Fruit fly (Drosophila melanogaster) whole organism, pupa: Measurements from ENCODE around the gene Smox.
A peak's percentile ranks its signal among the peaks of the same experiment; 100 is the strongest.

Experiments
- CG10348 ChIP-seq: fragments of 200-800 bp; sonication (Bioruptor generic); IDR thresholded peaks from 2 replicates; pipeline ENCODE4 v1.3.6; 2022; ENCODE audit warnings: missing biosample characterization, missing genetic modification characterization
- CG12605 ChIP-seq: fragments of 200-800 bp; sonication (Bioruptor generic); IDR thresholded peaks from 2 replicates; pipeline ENCODE4 v1.3.6; 2022; ENCODE audit warnings: missing biosample characterization, missing genetic modification characterization
- CG13204 ChIP-seq: fragments of 200-800 bp; sonication (Bioruptor generic); optimal IDR thresholded peaks from 2 replicates; lab custom pipeline; 2018; ENCODE audit warnings: missing biosample characterization, mild to moderate bottlenecking, missing genetic modification characterization, moderate library complexity
- CG14655 ChIP-seq: fragments of 200-800 bp; sonication (Bioruptor generic); optimal IDR thresholded peaks from 3 replicates; lab custom pipeline; 2017; ENCODE audit warnings: mild to moderate bottlenecking, missing biosample characterization, missing genetic modification reagents, missing genetic modification characterization
- CG15710 ChIP-seq: fragments of 200-800 bp; sonication (Bioruptor generic); optimal IDR thresholded peaks from 2 replicates; lab custom pipeline; 2018; ENCODE audit warnings: missing biosample characterization, mild to moderate bottlenecking, missing genetic modification characterization, moderate library complexity
- CG17806 ChIP-seq: fragments of 200-800 bp; sonication (Bioruptor generic); optimal IDR thresholded peaks from 2 replicates; lab custom pipeline; 2018; ENCODE audit warnings: missing biosample characterization, mild to moderate bottlenecking, missing genetic modification characterization, moderate library complexity
- CG32121 ChIP-seq: fragments of 200-800 bp; sonication (Bioruptor generic); IDR thresholded peaks from 2 replicates; pipeline ENCODE4 v1.3.6; 2022; ENCODE audit warnings: missing biosample characterization, missing genetic modification characterization
- CG34367 ChIP-seq: fragments of 200-800 bp; sonication (Bioruptor generic); optimal IDR thresholded peaks from 2 replicates; lab custom pipeline; 2018; ENCODE audit warnings: missing biosample characterization, mild to moderate bottlenecking, missing genetic modification characterization
- CG4496 ChIP-seq: fragments of 200-800 bp; sonication (Bioruptor generic); IDR thresholded peaks from 3 replicates; pipeline ENCODE4 v1.3.6; 2022; ENCODE audit warnings: missing biosample characterization, missing genetic modification characterization
- CG8159 ChIP-seq: fragments of 200-800 bp; sonication (Bioruptor generic); optimal IDR thresholded peaks from 3 replicates; lab custom pipeline; 2018; ENCODE audit warnings: missing biosample characterization, mild to moderate bottlenecking, missing genetic modification characterization, moderate library complexity
- CG8301 ChIP-seq: fragments of 200-800 bp; sonication (Bioruptor generic); optimal IDR thresholded peaks from 2 replicates; lab custom pipeline; 2018; ENCODE audit warnings: missing biosample characterization, mild to moderate bottlenecking, missing genetic modification characterization
- CG9948 ChIP-seq: fragments of 200-800 bp; sonication (Bioruptor generic); optimal IDR thresholded peaks from 2 replicates; lab custom pipeline; 2018; ENCODE audit warnings: missing biosample characterization, mild to moderate bottlenecking, missing genetic modification characterization, moderate library complexity
- D1 ChIP-seq: fragments of 200-800 bp; sonication (Bioruptor generic); optimal IDR thresholded peaks from 2 replicates; lab custom pipeline; 2018; ENCODE audit warnings: missing biosample characterization, mild to moderate bottlenecking, missing genetic modification characterization, moderate library complexity
- EcR ChIP-seq: fragments of 200-800 bp; sonication (Bioruptor generic); optimal IDR thresholded peaks from 3 replicates; lab custom pipeline; 2019; ENCODE audit warnings: missing biosample characterization, missing genetic modification characterization, mild to moderate bottlenecking, moderate library complexity, missing genetic modification reagents
- Ets98B ChIP-seq: fragments of 200-800 bp; sonication (Bioruptor generic); IDR thresholded peaks from 2 replicates; pipeline ENCODE4 v1.3.6; 2022; ENCODE audit warnings: missing biosample characterization, missing genetic modification characterization
- Pif1A ChIP-seq: fragments of 200-800 bp; sonication (Bioruptor generic); optimal IDR thresholded peaks from 3 replicates; lab custom pipeline; 2016; ENCODE audit warnings: missing biosample characterization, missing genetic modification characterization
- Pif1B ChIP-seq: fragments of 200-800 bp; sonication (Bioruptor generic); optimal IDR thresholded peaks from 3 replicates; lab custom pipeline; 2016; ENCODE audit warnings: missing biosample characterization, missing genetic modification characterization
- Snoo ChIP-seq: fragments of 200-800 bp; sonication (Bioruptor generic); optimal IDR thresholded peaks from 3 replicates; lab custom pipeline; 2017; ENCODE audit warnings: missing biosample characterization, mild to moderate bottlenecking, missing genetic modification characterization, inconsistent platforms
- fd96Ca ChIP-seq: fragments of 200-800 bp; sonication (Bioruptor generic); IDR thresholded peaks from 3 replicates; pipeline ENCODE4 v1.3.6; 2022; ENCODE audit warnings: missing biosample characterization, missing genetic modification characterization
- gl ChIP-seq: fragments of 200-800 bp; sonication (Bioruptor generic); optimal IDR thresholded peaks from 2 replicates; lab custom pipeline; 2018; ENCODE audit warnings: missing biosample characterization, mild to moderate bottlenecking, missing genetic modification characterization
- rn ChIP-seq: fragments of 200-800 bp; sonication (Bioruptor generic); IDR thresholded peaks from 2 replicates; pipeline ENCODE4 v1.3.6; 2022; ENCODE audit warnings: missing biosample characterization, missing genetic modification characterization

Smox gene

dm6 chrX:8142067-8142462 is at the start of gene Smox:
TSS of gene Smox (minus strand) at chrX:8142279.
- TF ChIP-seq Pif1B (GFP tag; lab: Kevin White, UChicago) (no peak), CG34367 (tag; lab: Kevin White, UChicago) (no peak), Snoo (tag; lab: Kevin White, UChicago) (no peak), gl (tag; lab: Kevin White, UChicago) (no peak), rn (GFP tag; lab: Robert Waterston, UW) (no peak), CG13204 (GFP tag; lab: Kevin White, UChicago) (no peak), CG15710 (no peak), CG8159 (tag; lab: Kevin White, UChicago) (no peak), EcR (GFP tag; lab: Kevin White, UChicago) (no peak), CG14655 (GFP tag; lab: Kevin White, UChicago) (no peak), CG10348 (GFP tag; lab: Robert Waterston, UW) (no peak), CG4496 (no peak), CG8301 (tag; lab: Kevin White, UChicago) (no peak), CG17806 (tag; lab: Kevin White, UChicago) (no peak)

dm6 chrX:8179858-8180257 is 37.8 kb upstream of the Smox start:
- TF ChIP-seq Pif1B (GFP tag; lab: Kevin White, UChicago) (no peak), Ets98B (no peak), CG15710 (no peak), CG13204 (GFP tag; lab: Kevin White, UChicago) (no peak), CG12605 (GFP tag; lab: Robert Waterston, UW) (no peak), Pif1A (GFP tag; lab: Kevin White, UChicago) (no peak), CG32121 (no peak), CG10348 (GFP tag; lab: Robert Waterston, UW) (no peak), CG4496 (no peak), EcR (GFP tag; lab: Kevin White, UChicago) (no peak), Snoo (tag; lab: Kevin White, UChicago) (no peak), CG8159 (tag; lab: Kevin White, UChicago) (no peak)
- TF ChIP-seq, all 21 proteins: peak for 0

- no peak for TF ChIP-seq D1 (tag; lab: Kevin White, UChicago)
- TF ChIP-seq CG13204 (GFP tag; lab: Kevin White, UChicago) = no peak
- no peak for TF ChIP-seq Pif1B (GFP tag; lab: Kevin White, UChicago)
- no peak for TF ChIP-seq Pif1A (GFP tag; lab: Kevin White, UChicago)
- no peak for TF ChIP-seq CG10348 (GFP tag; lab: Robert Waterston, UW)
- no peak for TF ChIP-seq CG12605 (GFP tag; lab: Robert Waterston, UW)
- TF ChIP-seq fd96Ca (GFP tag; lab: Robert Waterston, UW) = no peak
- no peak for TF ChIP-seq CG34367 (tag; lab: Kevin White, UChicago)
- no peak for TF ChIP-seq CG32121
- no peak for TF ChIP-seq CG15710
- TF ChIP-seq EcR (GFP tag; lab: Kevin White, UChicago) = no peak
Measured at dm6 chrX:8178989-8179388, 36.9 kb upstream of the Smox start.

- TF ChIP-seq D1 (tag; lab: Kevin White, UChicago) (no peak), CG8159 (tag; lab: Kevin White, UChicago) (peak; percentile 20), CG13204 (GFP tag; lab: Kevin White, UChicago) (peak; percentile 69)
Measured at dm6 chrX:8178165-8178955, 36.3 kb upstream of the Smox start, which contains the start of gene sdt. TSS of gene sdt (plus strand) at chrX:8178549.

- TF ChIP-seq CG32121 (no peak), fd96Ca (GFP tag; lab: Robert Waterston, UW) (peak; percentile 11; the same call in 1 of the 3 replicates), CG9948 (no peak), CG4496 (no peak), CG8301 (tag; lab: Kevin White, UChicago) (no peak), CG12605 (GFP tag; lab: Robert Waterston, UW) (peak; percentile 15; the same call in 1 of the 2 replicates), CG15710 (no peak), Snoo (tag; lab: Kevin White, UChicago) (no peak), CG14655 (GFP tag; lab: Kevin White, UChicago) (no peak), CG10348 (GFP tag; lab: Robert Waterston, UW) (no peak), Pif1A (GFP tag; lab: Kevin White, UChicago) (no peak), CG34367 (tag; lab: Kevin White, UChicago) (no peak), EcR (GFP tag; lab: Kevin White, UChicago) (no peak), CG13204 (GFP tag; lab: Kevin White, UChicago) (peak; percentile 85), gl (tag; lab: Kevin White, UChicago) (no peak), CG17806 (tag; lab: Kevin White, UChicago) (no peak), CG8159 (tag; lab: Kevin White, UChicago) (no peak), Pif1B (GFP tag; lab: Kevin White, UChicago) (no peak), Ets98B (no peak), D1 (tag; lab: Kevin White, UChicago) (no peak)
Measured at dm6 chrX:8177742-8178141, 35.7 kb upstream of the Smox start.

dm6 chrX:8177030-8177349 is 34.9 kb upstream of the Smox start, which contains the start of gene slpr:
TSS of gene slpr (minus strand) at chrX:8177185.
- TF ChIP-seq CG17806 (tag; lab: Kevin White, UChicago) = no peak
- no peak for TF ChIP-seq CG4496
- TF ChIP-seq CG9948 = no peak
- TF ChIP-seq fd96Ca (GFP tag; lab: Robert Waterston, UW) = no peak
- no peak for TF ChIP-seq Snoo (tag; lab: Kevin White, UChicago)
- no peak for TF ChIP-seq EcR (GFP tag; lab: Kevin White, UChicago)
- no peak for TF ChIP-seq CG12605 (GFP tag; lab: Robert Waterston, UW)
- no peak for TF ChIP-seq CG8301 (tag; lab: Kevin White, UChicago)
- no peak for TF ChIP-seq gl (tag; lab: Kevin White, UChicago)
- no peak for TF ChIP-seq Pif1B (GFP tag; lab: Kevin White, UChicago)
- no peak for TF ChIP-seq CG34367 (tag; lab: Kevin White, UChicago)
- no peak for TF ChIP-seq CG14655 (GFP tag; lab: Kevin White, UChicago)
- TF ChIP-seq CG13204 (GFP tag; lab: Kevin White, UChicago) = no peak
- no peak for TF ChIP-seq Ets98B
- TF ChIP-seq D1 (tag; lab: Kevin White, UChicago) = no peak
- TF ChIP-seq CG10348 (GFP tag; lab: Robert Waterston, UW) = no peak
- no peak for TF ChIP-seq CG8159 (tag; lab: Kevin White, UChicago)
- TF ChIP-seq Pif1A (GFP tag; lab: Kevin White, UChicago) = no peak
- no peak for TF ChIP-seq CG15710
- TF ChIP-seq rn (GFP tag; lab: Robert Waterston, UW) = no peak
